Worm (Caenorhabditis elegans): ENCODE data around the gene skih-2.

DNA sequence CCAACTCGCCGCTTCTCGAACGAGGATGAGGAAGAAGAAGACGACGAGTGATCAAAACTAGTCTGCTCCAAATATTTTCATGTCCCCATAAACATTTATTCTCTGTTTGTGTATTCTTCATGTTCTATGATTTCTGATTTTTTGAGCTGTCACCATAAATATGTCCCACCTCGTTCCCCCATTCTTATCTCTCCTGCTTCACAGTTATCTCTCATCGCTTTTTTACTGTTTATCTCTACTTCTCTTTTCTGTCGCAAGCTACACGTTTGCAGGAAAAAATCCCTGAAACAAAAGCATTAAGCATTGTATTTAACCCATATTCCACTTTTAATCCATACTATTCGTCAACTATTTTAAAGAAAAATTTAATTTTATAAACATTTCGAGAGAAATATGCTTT lies 11.4 kb downstream of the skih-2 start:
- TF ChIP-seq ztf-11 (tag; optimal IDR thresholded peaks at IDR 0.05) = no peak
- TF ChIP-seq nhr-11 (tag; optimal IDR thresholded peaks at IDR 0.05) = no peak
- no peak for TF ChIP-seq zag-1 (tag; optimal IDR thresholded peaks at IDR 0.05)
- no peak for TF ChIP-seq efl-1 (optimal IDR thresholded peaks at IDR 0.05)
- TF ChIP-seq efl-1 (GFP tag; optimal IDR thresholded peaks at IDR 0.05 in 1 of 2) = peak in 1 of 2 experiments; percentile 66
- TF ChIP-seq hlh-17 (GFP tag; optimal IDR thresholded peaks at IDR 0.05; ENCODE audit: borderline replicate concordance) = no peak
- TF ChIP-seq ama-1 (optimal IDR thresholded peaks at IDR 0.05) = no peak
- TF ChIP-seq lin-35 (GFP tag; optimal IDR thresholded peaks at IDR 0.05) = no peak
- TF ChIP-seq pax-3 (tag; optimal IDR thresholded peaks at IDR 0.05) = no peak
- TF ChIP-seq unc-62 (GFP tag; optimal IDR thresholded peaks at IDR 0.05) = no peak
- TF ChIP-seq aly-2 (tag; optimal IDR thresholded peaks at IDR 0.05) = no peak
- no peak for TF ChIP-seq snpc-4 (tag; optimal IDR thresholded peaks at IDR 0.05)
- TF ChIP-seq dpl-1 (GFP tag; optimal IDR thresholded peaks at IDR 0.05) = no peak

Measured in whole organism, L1 larva.